In genomic region chrX:2222181-2222790, dm6 we compare ENCODE assay signal across 2 fruit fly cellular contexts.
TF ChIP-seq lines count a peak whose summit lies in the region.

Gene Vinc (minus strand): TSS chrX:2222567.

TF ChIP-seq in whole organism, embryonic, 481 proteins besides CTCF, POLR2A, EP300 and RAD21 (continued from another document and continues in another):
- TF ChIP-seq CG2202 (tag; optimal IDR thresholded peaks at IDR 0.05; lab: Kevin White, UChicago) (peak; percentile 20), pho (GFP tag; optimal IDR thresholded peaks at IDR 0.05; lab: Kevin White, UChicago) (peak; percentile 49), CG9932 (GFP tag; IDR thresholded peaks at IDR 0.05; lab: Robert Waterston, UW) (peak; percentile 90), dmrt99B (tag; optimal IDR thresholded peaks at IDR 0.05; lab: Kevin White, UChicago) (peak; percentile 80), CG8089 (GFP tag; optimal IDR thresholded peaks at IDR 0.05; lab: Kevin White, UChicago) (peak; percentile 47), maf-S (GFP tag; optimal IDR thresholded peaks at IDR 0.05; lab: Kevin White, UChicago) (peak; percentile 55), Blimp-1 (GFP tag; optimal IDR thresholded peaks at IDR 0.05; lab: Kevin White, UChicago) (peak; percentile 85), CG14710 (tag; optimal IDR thresholded peaks at IDR 0.05; lab: Kevin White, UChicago) (peak; percentile 83), unpg (GFP tag; optimal IDR thresholded peaks at IDR 0.05; lab: Kevin White, UChicago) (peak; percentile 73), Oli (tag; optimal IDR thresholded peaks at IDR 0.05; lab: Kevin White, UChicago) (peak; percentile 81), B-H1 (GFP tag; IDR thresholded peaks at IDR 0.05; lab: Robert Waterston, UW) (peak; percentile 68), Poxn (GFP tag; IDR thresholded peaks at IDR 0.05; lab: Robert Waterston, UW) (0 out of 2 replicates have a peak, but pooled peaks have one; percentile 30), CG42726 (GFP tag; IDR thresholded peaks at IDR 0.05; lab: Robert Waterston, UW; ENCODE audit: partially characterized antibody) (no peak), CG9215 (GFP tag; IDR thresholded peaks at IDR 0.05; lab: Robert Waterston, UW) (peak; percentile 89), dimm (GFP tag; IDR thresholded peaks at IDR 0.05; lab: Robert Waterston, UW) (no peak), CG11723 (GFP tag; optimal IDR thresholded peaks at IDR 0.05; lab: Kevin White, UChicago) (peak; percentile 55), CG14667 (GFP tag; IDR thresholded peaks at IDR 0.05; lab: Robert Waterston, UW) (peak; percentile 74), bigmax (GFP tag; optimal IDR thresholded peaks at IDR 0.05; lab: Kevin White, UChicago) (no peak), CG6654 (GFP tag; optimal IDR thresholded peaks at IDR 0.05; lab: Kevin White, UChicago) (peak; percentile 79), CG31365 (tag; optimal IDR thresholded peaks at IDR 0.05; lab: Kevin White, UChicago) (peak; percentile 62), Chrac-16 (GFP tag; optimal IDR thresholded peaks at IDR 0.05; lab: Kevin White, UChicago) (peak; percentile 52), fd3F (GFP tag; optimal IDR thresholded peaks at IDR 0.05; lab: Kevin White, UChicago) (peak; percentile 72), CG6683 (GFP tag; optimal IDR thresholded peaks at IDR 0.05; lab: Kevin White, UChicago) (peak; percentile 88), Jarid2 (GFP tag; optimal IDR thresholded peaks at IDR 0.05; lab: Kevin White, UChicago) (peak; percentile 86), CG17829 (tag; optimal IDR thresholded peaks at IDR 0.05; lab: Kevin White, UChicago) (peak; percentile 89), Xbp1 (GFP tag; optimal IDR thresholded peaks at IDR 0.05; lab: Kevin White, UChicago) (peak; percentile 71), psq (GFP tag; optimal IDR thresholded peaks at IDR 0.05; lab: Kevin White, UChicago) (peak; percentile 88), ranshi (GFP tag; IDR thresholded peaks at IDR 0.05; lab: Robert Waterston, UW) (peak; percentile 84), CG17612 (GFP tag; IDR thresholded peaks at IDR 0.05; lab: Robert Waterston, UW) (no peak; the same call in 1 of the 2 replicates), CG4282 (GFP tag; optimal IDR thresholded peaks at IDR 0.05; lab: Kevin White, UChicago) (peak; percentile 18), slp2 (GFP tag; optimal IDR thresholded peaks at IDR 0.05; lab: Kevin White, UChicago) (peak; percentile 85), amos (GFP tag; IDR thresholded peaks at IDR 0.05; lab: Robert Waterston, UW; ENCODE audit: partially characterized antibody) (peak; percentile 55; the same call in 1 of the 2 replicates), gcm2 (GFP tag; optimal IDR thresholded peaks at IDR 0.05; lab: Kevin White, UChicago) (peak; percentile 60), CG1792 (GFP tag; optimal IDR thresholded peaks at IDR 0.05; lab: Kevin White, UChicago) (peak; percentile 65), nerfin-1 (tag; optimal IDR thresholded peaks at IDR 0.05; lab: Kevin White, UChicago) (peak; percentile 86), bbx (GFP tag; IDR thresholded peaks at IDR 0.05; lab: Robert Waterston, UW; ENCODE audit: partially characterized antibody) (peak; percentile 68), CG6765 (GFP tag; optimal IDR thresholded peaks at IDR 0.05; lab: Kevin White, UChicago) (peak; percentile 88), sob (GFP tag; IDR thresholded peaks at IDR 0.05; lab: Robert Waterston, UW) (peak; percentile 82), CG18764 (GFP tag; optimal IDR thresholded peaks at IDR 0.05; lab: Kevin White, UChicago) (peak; percentile 78), shn (GFP tag; optimal IDR thresholded peaks at IDR 0.05; lab: Kevin White, UChicago) (peak; percentile 83), Bgb (GFP tag; IDR thresholded peaks at IDR 0.05; lab: Robert Waterston, UW; ENCODE audit: partially characterized antibody) (peak; percentile 43), CG10462 (GFP tag; optimal IDR thresholded peaks at IDR 0.05; lab: Kevin White, UChicago) (peak; percentile 56), HmgZ (tag; optimal IDR thresholded peaks at IDR 0.05; lab: Kevin White, UChicago) (peak; percentile 88), crol (GFP tag; IDR thresholded peaks at IDR 0.05; lab: Robert Waterston, UW) (peak; percentile 12; the same call in 1 of the 2 replicates), Asciz (GFP tag; optimal IDR thresholded peaks at IDR 0.05; lab: Kevin White, UChicago) (no peak), CG4707 (GFP tag; optimal IDR thresholded peaks at IDR 0.05; lab: Kevin White, UChicago) (peak; percentile 100), btn (GFP tag; optimal IDR thresholded peaks at IDR 0.05; lab: Kevin White, UChicago) (peak; percentile 62), CG10959 (GFP tag; IDR thresholded peaks at IDR 0.05; lab: Robert Waterston, UW) (peak; percentile 62), CG13424 (tag; optimal IDR thresholded peaks at IDR 0.05; lab: Kevin White, UChicago) (peak; percentile 94), CrebB (tag; optimal IDR thresholded peaks at IDR 0.05; lab: Kevin White, UChicago) (peak; percentile 75), corto (GFP tag; optimal IDR thresholded peaks at IDR 0.05; lab: Kevin White, UChicago) (no peak), CG10565 (GFP tag; optimal IDR thresholded peaks at IDR 0.05; lab: Kevin White, UChicago) (no peak), pnt (GFP tag; optimal IDR thresholded peaks at IDR 0.05; lab: Kevin White, UChicago) (peak; percentile 85), zen (tag; optimal IDR thresholded peaks at IDR 0.05; lab: Kevin White, UChicago) (peak; percentile 61), YL-1 (GFP tag; optimal IDR thresholded peaks at IDR 0.05; lab: Kevin White, UChicago) (peak; percentile 11), CG7963 (GFP tag; IDR thresholded peaks at IDR 0.05; lab: Robert Waterston, UW; ENCODE audit: partially characterized antibody) (0 out of 3 replicates have a peak, but pooled peaks have one; percentile 7), Myb (GFP tag; optimal IDR thresholded peaks at IDR 0.05; lab: Kevin White, UChicago) (peak; percentile 58), vnd (GFP tag; IDR thresholded peaks at IDR 0.05; lab: Robert Waterston, UW; ENCODE audit: partially characterized antibody) (no peak), Taf1 (GFP tag; IDR thresholded peaks at IDR 0.05; lab: Robert Waterston, UW) (peak; percentile 84), pros (GFP tag; optimal IDR thresholded peaks at IDR 0.05; lab: Kevin White, UChicago) (peak; percentile 81), CG14050 (GFP tag; IDR thresholded peaks at IDR 0.05; lab: Robert Waterston, UW) (peak; percentile 62; the same call in 2 of the 3 replicates), lov (optimal IDR thresholded peaks at IDR 0.05; lab: Kevin White, UChicago) (no peak), lov (GFP tag; IDR thresholded peaks at IDR 0.05; lab: Robert Waterston, UW) (peak; percentile 67; the same call in 1 of the 3 replicates)

TF ChIP-seq in whole organism, prepupa, 60 proteins besides CTCF, POLR2A, EP300 and RAD21 (continued from another document):
- peak; percentile 92 for TF ChIP-seq Met (GFP tag; optimal IDR thresholded peaks at IDR 0.05; lab: Kevin White, UChicago)
- no peak for TF ChIP-seq Smox (GFP tag; optimal IDR thresholded peaks at IDR 0.05; lab: Kevin White, UChicago)
- peak; percentile 66; the same call in 1 of the 2 replicates for TF ChIP-seq CG11294 (GFP tag; IDR thresholded peaks at IDR 0.05; lab: Robert Waterston, UW)
- TF ChIP-seq CG8119 (GFP tag; IDR thresholded peaks at IDR 0.05; lab: Robert Waterston, UW): peak; percentile 84
- peak; percentile 82 for TF ChIP-seq Gug (GFP tag; IDR thresholded peaks at IDR 0.05; lab: Robert Waterston, UW)
- TF ChIP-seq Hr38 (GFP tag; optimal IDR thresholded peaks at IDR 0.05; lab: Kevin White, UChicago): no peak
- peak; percentile 87 for TF ChIP-seq spab (GFP tag; optimal IDR thresholded peaks at IDR 0.05; lab: Kevin White, UChicago)
